Worm (Caenorhabditis elegans): ENCODE results near the gene clec-166.

The clec-166 gene

ce11 chrIV:1212357-1212756, 38.8 kb downstream of the clec-166 start:
- TF ChIP-seq ama-1 (optimal IDR thresholded peaks at IDR 0.05) (no peak), sma-3 (GFP tag; optimal IDR thresholded peaks at IDR 0.05) (no peak), ZK546.5 (tag; optimal IDR thresholded peaks at IDR 0.05) (no peak), nhr-6 (tag; optimal IDR thresholded peaks at IDR 0.05) (no peak), blmp-1 (tag; optimal IDR thresholded peaks at IDR 0.05; ENCODE audit: insufficient read depth) (no peak), nhr-23 (tag; optimal IDR thresholded peaks at IDR 0.05) (no peak), unc-62 (GFP tag; optimal IDR thresholded peaks at IDR 0.05) (no peak), lsy-2 (tag; optimal IDR thresholded peaks at IDR 0.05) (no peak), sem-4 (tag; optimal IDR thresholded peaks at IDR 0.05) (no peak), lin-13 (GFP tag; optimal IDR thresholded peaks at IDR 0.05) (no peak), Y55F3AM.14 (GFP tag; optimal IDR thresholded peaks at IDR 0.05) (no peak), nhr-77 (tag; optimal IDR thresholded peaks at IDR 0.05) (no peak), egl-27 (tag; optimal IDR thresholded peaks at IDR 0.05) (no peak), ztf-1 (GFP tag; conservative IDR thresholded peaks at IDR 0.05) (no peak)

ce11 chrIV:1211902-1212301, 39.2 kb downstream of the clec-166 start:
- TF ChIP-seq ceh-16 (tag; optimal IDR thresholded peaks at IDR 0.05) (no peak), fos-1 (tag; optimal IDR thresholded peaks at IDR 0.05) (peak; percentile 78), nhr-23 (tag; optimal IDR thresholded peaks at IDR 0.05) (no peak), R02D3.7 (tag; optimal IDR thresholded peaks at IDR 0.05) (no peak), ztf-1 (GFP tag; conservative IDR thresholded peaks at IDR 0.05) (no peak), nhr-11 (tag; optimal IDR thresholded peaks at IDR 0.05) (no peak), lin-39 (tag; optimal IDR thresholded peaks at IDR 0.05) (no peak), snpc-4 (tag; optimal IDR thresholded peaks at IDR 0.05) (peak; percentile 62)

ce11 chrIV:1209813-1210212, 41.3 kb downstream of the clec-166 start:
- no peak for TF ChIP-seq snpc-4 (tag; optimal IDR thresholded peaks at IDR 0.05)
- no peak for TF ChIP-seq elt-3 (tag; optimal IDR thresholded peaks at IDR 0.05)
- no peak for TF ChIP-seq ama-1 (optimal IDR thresholded peaks at IDR 0.05)
- TF ChIP-seq nhr-21 (tag; optimal IDR thresholded peaks at IDR 0.05) = no peak
- TF ChIP-seq nhr-11 (tag; optimal IDR thresholded peaks at IDR 0.05) = no peak
- no peak for TF ChIP-seq nhr-77 (tag; optimal IDR thresholded peaks at IDR 0.05)
- TF ChIP-seq mdl-1 (tag; optimal IDR thresholded peaks at IDR 0.05) = no peak
- no peak for TF ChIP-seq nhr-23 (tag; optimal IDR thresholded peaks at IDR 0.05)
- no peak for TF ChIP-seq nhr-129 (tag; optimal IDR thresholded peaks at IDR 0.05)
- TF ChIP-seq C34F6.9 (tag; optimal IDR thresholded peaks at IDR 0.05) = no peak
- TF ChIP-seq elt-1 (tag; optimal IDR thresholded peaks at IDR 0.05) = no peak
- TF ChIP-seq skn-1 (tag; optimal IDR thresholded peaks at IDR 0.05) = no peak
- no peak for TF ChIP-seq unc-55 (GFP tag; optimal IDR thresholded peaks at IDR 0.05)
- TF ChIP-seq peb-1 (tag; optimal IDR thresholded peaks at IDR 0.05) = no peak
- no peak for TF ChIP-seq ztf-11 (tag; optimal IDR thresholded peaks at IDR 0.05)
- no peak for TF ChIP-seq nhr-10 (tag; optimal IDR thresholded peaks at IDR 0.05)
- TF ChIP-seq alr-1 (tag; optimal IDR thresholded peaks at IDR 0.05) = no peak
- TF ChIP-seq nhr-6 (tag; optimal IDR thresholded peaks at IDR 0.05) = no peak
- no peak for TF ChIP-seq lin-13 (GFP tag; optimal IDR thresholded peaks at IDR 0.05)

- TF ChIP-seq nhr-77 (tag; optimal IDR thresholded peaks at IDR 0.05) = no peak
These were observed 41.8 kb downstream of the clec-166 start for ce11 chrIV:1209320-1209719.

- TF ChIP-seq peb-1 (tag; optimal IDR thresholded peaks at IDR 0.05) = no peak
- TF ChIP-seq dmd-4 (tag; optimal IDR thresholded peaks at IDR 0.05) = no peak
- no peak for TF ChIP-seq ZK546.5 (tag; optimal IDR thresholded peaks at IDR 0.05)
- no peak for TF ChIP-seq lsy-2 (tag; optimal IDR thresholded peaks at IDR 0.05)
- no peak for TF ChIP-seq mbf-1 (tag; optimal IDR thresholded peaks at IDR 0.05)
- no peak for TF ChIP-seq nhr-25 (tag; optimal IDR thresholded peaks at IDR 0.05)
- TF ChIP-seq Y55F3AM.14 (GFP tag; optimal IDR thresholded peaks at IDR 0.05) = no peak
- no peak for TF ChIP-seq ztf-11 (tag; optimal IDR thresholded peaks at IDR 0.05)
- no peak for TF ChIP-seq elt-1 (tag; optimal IDR thresholded peaks at IDR 0.05)
- TF ChIP-seq nhr-23 (tag; optimal IDR thresholded peaks at IDR 0.05) = no peak
- no peak for TF ChIP-seq ztf-1 (GFP tag; conservative IDR thresholded peaks at IDR 0.05)
- TF ChIP-seq nhr-10 (tag; optimal IDR thresholded peaks at IDR 0.05) = no peak
These were observed 43.2 kb downstream of the clec-166 start, which contains the start of gene dsl-1 for ce11 chrIV:1207980-1208379. TSS of gene dsl-1 (minus strand) at chrIV:1208080.
